Fruit fly (Drosophila melanogaster): ENCODE data around the gene Or94a.
A peak's percentile ranks its signal among the peaks of the same experiment; 100 is the strongest.

dm6 chr3R:23026652-23027427, 39.8 kb downstream of the Or94a start, which contains the start of gene lmd:
- no peak for TF ChIP-seq CG34367 (tag; optimal IDR thresholded peaks at IDR 0.05)
- no peak for TF ChIP-seq CG32121 (GFP tag; IDR thresholded peaks at IDR 0.05)
- TF ChIP-seq Ets98B (GFP tag; IDR thresholded peaks at IDR 0.05), result no peak
- TF ChIP-seq CG13204 (GFP tag; optimal IDR thresholded peaks at IDR 0.05), result peak; percentile 90
- no peak for TF ChIP-seq gl (tag; optimal IDR thresholded peaks at IDR 0.05)
- no peak for TF ChIP-seq CG15710 (tag; optimal IDR thresholded peaks at IDR 0.05)
- TF ChIP-seq D1 (tag; optimal IDR thresholded peaks at IDR 0.05), result no peak
- no peak for TF ChIP-seq CG8301 (tag; optimal IDR thresholded peaks at IDR 0.05)
- no peak for TF ChIP-seq CG12605 (GFP tag; IDR thresholded peaks at IDR 0.05)
- TF ChIP-seq fd96Ca (GFP tag; IDR thresholded peaks at IDR 0.05), result no peak
- no peak for TF ChIP-seq Snoo (tag; optimal IDR thresholded peaks at IDR 0.05)

Measured in whole organism, pupa.